Worm (Caenorhabditis elegans) whole organism, L2 larva: ENCODE results near the gene unc-27.

Source experiments
- C34F6.9 ChIP-seq: fragments of 150-350 bp; optimal IDR thresholded peaks from 2 replicates; lab custom pipeline; 2014; ENCODE audit warnings: missing biosample characterization, missing genetic modification characterization
- F13H6.1 ChIP-seq: sonication (generic microtip); optimal IDR thresholded peaks from 2 replicates; lab custom pipeline; 2016; ENCODE audit warnings: missing genetic modification characterization, missing compliant biosample characterization
- R02D3.7 ChIP-seq: fragments of 150-350 bp; optimal IDR thresholded peaks from 2 replicates; lab custom pipeline; 2014; ENCODE audit warnings: missing biosample characterization, missing genetic modification characterization
- Y55F3AM.14 ChIP-seq: fragments of 200-800 bp; sonication (Bioruptor generic); optimal IDR thresholded peaks from 2 replicates; lab custom pipeline; 2018; ENCODE audit warnings: mild to moderate bottlenecking, missing genetic modification characterization, missing compliant biosample characterization
- ZK546.5 ChIP-seq: sonication (generic microtip); optimal IDR thresholded peaks from 2 replicates; lab custom pipeline; 2017; ENCODE audit warnings: missing biosample characterization, missing genetic modification characterization
- alr-1 ChIP-seq: fragments of 150-350 bp; optimal IDR thresholded peaks from 2 replicates; lab custom pipeline; 2014; ENCODE audit warnings: missing biosample characterization, missing genetic modification characterization
- blmp-1 ChIP-seq: sonication (generic microtip); optimal IDR thresholded peaks from 2 replicates; lab custom pipeline; 2017; ENCODE audit warnings: missing genetic modification characterization, mild to moderate bottlenecking, missing compliant biosample characterization, antibody characterized with exemption, moderate library complexity; ENCODE audit not compliant: insufficient read depth
- ceh-16 ChIP-seq: fragments of 150-350 bp; optimal IDR thresholded peaks from 2 replicates; lab custom pipeline; 2014; ENCODE audit warnings: missing biosample characterization, missing genetic modification characterization
- ceh-82 ChIP-seq: fragments of 150-350 bp; optimal IDR thresholded peaks from 2 replicates; lab custom pipeline; 2014; ENCODE audit warnings: missing biosample characterization, missing genetic modification characterization
- crh-2 ChIP-seq: sonication (generic microtip); optimal IDR thresholded peaks from 2 replicates; lab custom pipeline; 2017; ENCODE audit warnings: missing biosample characterization, missing genetic modification characterization
- egl-27 ChIP-seq: sonication (generic microtip); optimal IDR thresholded peaks from 3 replicates; lab custom pipeline; 2017; ENCODE audit warnings: missing biosample characterization, missing genetic modification reagents, missing genetic modification characterization
- elt-1 ChIP-seq: fragments of 150-350 bp; optimal IDR thresholded peaks from 2 replicates; lab custom pipeline; 2014; ENCODE audit warnings: missing biosample characterization, missing genetic modification characterization
- elt-3 ChIP-seq: sonication (generic microtip); optimal IDR thresholded peaks from 2 replicates; lab custom pipeline; 2017; ENCODE audit warnings: missing biosample characterization, missing genetic modification characterization
- fos-1 ChIP-seq: fragments of 150-350 bp; optimal IDR thresholded peaks from 2 replicates; lab custom pipeline; 2014; ENCODE audit warnings: missing biosample characterization, missing genetic modification characterization
- gmeb-1 ChIP-seq: fragments of 150-350 bp; optimal IDR thresholded peaks from 2 replicates; lab custom pipeline; 2014; ENCODE audit warnings: missing biosample characterization, missing genetic modification characterization
- lin-11 ChIP-seq: fragments of 150-350 bp; sonication (generic microtip); optimal IDR thresholded peaks from 2 replicates; lab custom pipeline; 2014; ENCODE audit warnings: missing biosample characterization, missing genetic modification characterization, inconsistent platforms, mixed read lengths
- lsy-2 ChIP-seq, 2 experiments: fragments of 150-350 bp in 1 of 2; sonication (generic microtip) in 1 of 2; optimal IDR thresholded peaks; 2 replicates each; lab custom pipeline; 2014 to 2017; ENCODE audit warnings: missing biosample characterization in 2 of 2, missing genetic modification characterization in 2 of 2
- mdl-1 ChIP-seq, 2 experiments: fragments of 150-350 bp in 1 of 2; sonication (generic microtip) in 1 of 2; optimal IDR thresholded peaks; 2 replicates each; lab custom pipeline; 2017; ENCODE audit warnings: missing biosample characterization in 2 of 2, missing genetic modification characterization in 2 of 2
- nhr-11 ChIP-seq: fragments of 150-350 bp; optimal IDR thresholded peaks from 2 replicates; lab custom pipeline; 2014; ENCODE audit warnings: missing biosample characterization, missing genetic modification characterization
- nhr-12 ChIP-seq: fragments of 150-350 bp; optimal IDR thresholded peaks from 2 replicates; lab custom pipeline; 2014; ENCODE audit warnings: missing biosample characterization, missing genetic modification characterization
- nhr-129 ChIP-seq: fragments of 150-350 bp; optimal IDR thresholded peaks from 2 replicates; lab custom pipeline; 2014; ENCODE audit warnings: missing biosample characterization, missing genetic modification characterization
- nhr-21 ChIP-seq: fragments of 150-350 bp; optimal IDR thresholded peaks from 2 replicates; lab custom pipeline; 2014; ENCODE audit warnings: missing biosample characterization, missing genetic modification characterization
- nhr-23 ChIP-seq: fragments of 150-350 bp; optimal IDR thresholded peaks from 2 replicates; lab custom pipeline; 2014; ENCODE audit warnings: missing biosample characterization, missing genetic modification reagents, missing genetic modification characterization
- nhr-237 ChIP-seq: fragments of 150-350 bp; optimal IDR thresholded peaks from 2 replicates; lab custom pipeline; 2014; ENCODE audit warnings: missing biosample characterization, missing genetic modification characterization
- nhr-6 ChIP-seq: fragments of 150-350 bp; optimal IDR thresholded peaks from 2 replicates; lab custom pipeline; 2014; ENCODE audit warnings: missing biosample characterization, missing genetic modification characterization
- peb-1 ChIP-seq: fragments of 150-350 bp; optimal IDR thresholded peaks from 2 replicates; lab custom pipeline; 2014; ENCODE audit warnings: missing biosample characterization, missing genetic modification characterization
- sem-4 ChIP-seq: fragments of 150-350 bp; optimal IDR thresholded peaks from 2 replicates; lab custom pipeline; 2014; ENCODE audit warnings: missing biosample characterization, missing genetic modification reagents, missing genetic modification characterization
- skn-1 ChIP-seq: sonication (generic microtip); optimal IDR thresholded peaks from 2 replicates; lab custom pipeline; 2017; ENCODE audit warnings: missing biosample characterization, missing genetic modification characterization
- sma-3 ChIP-seq: sonication (generic microtip); optimal IDR thresholded peaks from 2 replicates; lab custom pipeline; 2016; ENCODE audit warnings: missing genetic modification reagents, missing genetic modification characterization, missing compliant biosample characterization
- sma-9 ChIP-seq, 2 experiments: fragments of 150-350 bp in 1 of 2; sonication (generic microtip) in 1 of 2; optimal IDR thresholded peaks; 2 replicates each; lab custom pipeline; 2014 to 2016; ENCODE audit warnings: missing genetic modification characterization in 2 of 2, mild to moderate bottlenecking in 1 of 2, missing biosample characterization in 1 of 2, missing compliant biosample characterization in 1 of 2, missing genetic modification reagents in 1 of 2, moderate library complexity in 1 of 2
- snpc-4 ChIP-seq: fragments of 150-350 bp; optimal IDR thresholded peaks from 2 replicates; lab custom pipeline; 2014; ENCODE audit warnings: missing biosample characterization, missing genetic modification characterization
- unc-39 ChIP-seq: fragments of 150-350 bp; optimal IDR thresholded peaks from 2 replicates; lab custom pipeline; 2014; ENCODE audit warnings: missing biosample characterization, missing genetic modification characterization
- unc-55 ChIP-seq: fragments of 150-350 bp; sonication (generic microtip); optimal IDR thresholded peaks from 3 replicates; lab custom pipeline; 2014; ENCODE audit warnings: missing biosample characterization, missing genetic modification reagents, missing genetic modification characterization
- unc-62 ChIP-seq: fragments of 150-350 bp; optimal IDR thresholded peaks from 2 replicates; lab custom pipeline; 2014; ENCODE audit warnings: missing biosample characterization, missing genetic modification reagents, missing genetic modification characterization
- zag-1 ChIP-seq: fragments of 150-350 bp; optimal IDR thresholded peaks from 2 replicates; lab custom pipeline; 2014; ENCODE audit warnings: missing biosample characterization, missing genetic modification characterization
- ztf-1 ChIP-seq: fragments of 200-800 bp; sonication (Bioruptor generic); conservative IDR thresholded peaks from 2 replicates; pipeline ENCODE4 v1.3.6; 2022; ENCODE audit warnings: missing genetic modification characterization, missing compliant biosample characterization
- ztf-11 ChIP-seq: sonication (generic microtip); optimal IDR thresholded peaks from 2 replicates; lab custom pipeline; 2017; ENCODE audit warnings: missing biosample characterization, missing genetic modification characterization

Gene unc-27

ce11 chrX:8784234-8784633 is 5.0 kb upstream of the unc-27 start, which contains the start of gene ZK721.3:
ZK721.3 (plus strand) TSS chrX:8784534.
- no peak for TF ChIP-seq ztf-11
- TF ChIP-seq, all 48 proteins: peak for 0

DNA sequence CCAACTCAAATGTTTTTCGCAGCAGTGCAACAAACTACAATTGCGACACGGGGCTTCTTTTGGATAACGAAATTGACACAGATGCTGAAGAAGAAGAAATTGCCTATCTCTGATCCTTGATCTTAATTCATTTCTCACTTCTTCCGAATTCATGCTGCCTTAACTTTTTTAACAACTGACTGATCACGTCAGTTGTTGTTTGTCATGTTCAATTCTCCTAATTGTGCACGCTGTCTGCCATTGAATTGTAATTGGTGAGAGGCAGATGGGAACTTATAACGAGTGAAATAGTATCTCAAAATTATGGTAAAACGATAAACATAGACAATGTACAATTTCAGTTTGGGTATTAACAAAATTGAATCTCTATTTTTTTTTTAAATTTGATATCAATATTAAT is 2.6 kb upstream of the unc-27 start:
- no peak for TF ChIP-seq crh-2 (tag; lab: Kevin White, UChicago)
- peak in 1 of 2 experiments; percentile 19 for TF ChIP-seq lsy-2 (tag; optimal IDR thresholded peaks at IDR 0.05; lab: Kevin White, UChicago)
- TF ChIP-seq skn-1: no peak
- peak; percentile 57 for TF ChIP-seq sma-9 (GFP tag; optimal IDR thresholded peaks at IDR 0.05; lab: Kevin White, UChicago)
- no peak for TF ChIP-seq sma-9 (tag; optimal IDR thresholded peaks at IDR 0.05; lab: Kevin White, UChicago)
- peak; percentile 37 for TF ChIP-seq F13H6.1
- peak; percentile 50 for TF ChIP-seq nhr-129 (tag; lab: Kevin White, UChicago)

DNA sequence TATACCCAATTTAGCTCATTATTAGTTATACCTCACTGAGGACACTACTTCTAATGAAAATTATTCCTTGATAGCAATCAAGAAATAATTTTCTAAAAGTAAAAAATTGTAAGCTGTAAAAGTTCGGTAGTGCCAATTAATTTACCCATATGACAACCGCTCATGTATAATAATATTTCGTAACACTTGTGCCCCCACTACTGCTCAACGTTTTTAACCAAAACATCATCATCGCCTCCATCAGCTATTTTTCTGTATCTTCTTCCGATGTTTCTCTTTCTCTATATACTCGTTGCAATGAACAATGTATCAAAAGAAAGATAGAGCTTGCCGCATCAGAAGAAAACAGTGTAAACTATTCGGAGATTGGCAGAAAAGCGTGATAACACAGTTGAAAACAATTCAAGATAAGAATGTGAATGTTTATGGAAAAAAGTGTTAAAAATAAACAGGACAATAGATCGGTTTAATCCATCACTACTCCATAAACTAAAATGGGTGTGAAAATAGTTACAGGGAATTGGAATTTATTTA is 1.5 kb upstream of the unc-27 start:
- TF ChIP-seq blmp-1 (tag; lab: Kevin White, UChicago) (no peak), lin-11 (tag; lab: Kevin White, UChicago) (no peak), nhr-129 (tag; lab: Kevin White, UChicago) (peak; percentile 39), sma-9 (GFP tag; optimal IDR thresholded peaks at IDR 0.05; lab: Kevin White, UChicago) (peak; percentile 28), sma-9 (tag; optimal IDR thresholded peaks at IDR 0.05; lab: Kevin White, UChicago) (no peak), ztf-11 (no peak), F13H6.1 (peak; percentile 25), nhr-237 (tag; lab: Kevin White, UChicago) (no peak), sem-4 (no peak), mdl-1 (tag; optimal IDR thresholded peaks at IDR 0.05; lab: Kevin White, UChicago) (no peak), ztf-1 (GFP tag; lab: Robert Waterston, UW) (no peak)
- TF ChIP-seq, all 48 proteins: peak for 3

- TF ChIP-seq ceh-82 (no peak), unc-39 (tag; lab: Kevin White, UChicago) (no peak), Y55F3AM.14 (GFP tag; lab: Kevin White, UChicago) (no peak)
Observed at ce11 chrX:8790093-8790492, 837 bp downstream of the unc-27 start.

DNA sequence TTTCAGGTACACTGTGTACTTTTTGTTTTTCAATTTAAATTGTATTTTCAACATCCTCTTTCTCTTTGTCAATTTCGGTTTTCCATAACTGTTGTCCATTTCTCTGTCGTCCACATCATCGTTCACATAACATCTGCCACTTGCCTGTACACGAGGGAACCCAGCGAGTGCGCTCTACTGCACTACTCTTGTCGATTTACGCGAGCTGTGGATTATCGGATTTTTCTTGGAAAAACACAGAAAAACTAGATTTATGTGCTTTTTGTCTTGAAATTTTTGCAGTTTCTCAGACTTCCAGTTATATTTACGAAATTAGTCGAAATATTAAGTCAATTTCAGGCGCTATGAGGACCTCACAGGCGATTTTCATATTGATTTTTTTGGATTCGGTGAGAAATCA is 2.6 kb downstream of the unc-27 start, which contains the start of gene chup-1:
Gene chup-1 (plus strand): TSS at position 340 of the 400 bp plus-strand sequence.
- TF ChIP-seq R02D3.7 (peak; percentile 61), unc-62 (GFP tag; lab: Kevin White, UChicago) (no peak), fos-1 (peak; percentile 30), skn-1 (no peak), C34F6.9 (tag; lab: Kevin White, UChicago) (peak; percentile 24), nhr-21 (peak; percentile 26), unc-39 (tag; lab: Kevin White, UChicago) (no peak), ZK546.5 (no peak), lsy-2 (tag; optimal IDR thresholded peaks at IDR 0.05; lab: Kevin White, UChicago) (peak in 1 of 2 experiments; percentile 49), nhr-129 (tag; lab: Kevin White, UChicago) (peak; percentile 57), nhr-12 (tag; lab: Kevin White, UChicago) (no peak), zag-1 (tag; lab: Kevin White, UChicago) (no peak), sma-9 (GFP tag; optimal IDR thresholded peaks at IDR 0.05; lab: Kevin White, UChicago) (no peak), sma-9 (tag; optimal IDR thresholded peaks at IDR 0.05; lab: Kevin White, UChicago) (no peak), sma-3 (peak; percentile 25), elt-1 (tag; lab: Kevin White, UChicago) (no peak), unc-55 (GFP tag; lab: Kevin White, UChicago) (peak; percentile 46), nhr-11 (tag; lab: Kevin White, UChicago) (no peak)
- TF ChIP-seq, all 48 proteins: peak for 8

- TF ChIP-seq unc-39 (tag; lab: Kevin White, UChicago) (no peak), unc-55 (GFP tag; lab: Kevin White, UChicago) (peak; percentile 39), snpc-4 (tag; lab: Kevin White, UChicago) (no peak), fos-1 (peak; percentile 9), skn-1 (no peak), mdl-1 (tag; optimal IDR thresholded peaks at IDR 0.05; lab: Kevin White, UChicago) (peak in 1 of 2 experiments; percentile 17), nhr-21 (peak; percentile 19), nhr-12 (tag; lab: Kevin White, UChicago) (no peak), lin-11 (tag; lab: Kevin White, UChicago) (no peak), nhr-23 (tag; lab: Kevin White, UChicago) (no peak), F13H6.1 (no peak), nhr-11 (tag; lab: Kevin White, UChicago) (no peak), peb-1 (tag; lab: Kevin White, UChicago) (no peak), nhr-6 (tag; lab: Kevin White, UChicago) (no peak), unc-62 (GFP tag; lab: Kevin White, UChicago) (no peak), elt-3 (tag; lab: Kevin White, UChicago) (no peak), lsy-2 (tag; optimal IDR thresholded peaks at IDR 0.05; lab: Kevin White, UChicago) (peak in 1 of 2 experiments; percentile 24), sem-4 (no peak), sma-9 (GFP tag; optimal IDR thresholded peaks at IDR 0.05; lab: Kevin White, UChicago) (peak; percentile 10), sma-9 (tag; optimal IDR thresholded peaks at IDR 0.05; lab: Kevin White, UChicago) (no peak), Y55F3AM.14 (GFP tag; lab: Kevin White, UChicago) (peak; percentile 6), nhr-129 (tag; lab: Kevin White, UChicago) (peak; percentile 53), ztf-11 (no peak), C34F6.9 (tag; lab: Kevin White, UChicago) (peak; percentile 12), egl-27 (tag; lab: Kevin White, UChicago) (no peak), elt-1 (tag; lab: Kevin White, UChicago) (no peak), alr-1 (tag; lab: Kevin White, UChicago) (no peak), gmeb-1 (no peak), ceh-16 (tag; lab: Kevin White, UChicago) (no peak)
Observed at ce11 chrX:8796699-8797282, 7.5 kb downstream of the unc-27 start, which contains the start of gene R04E5.7. R04E5.7 (minus strand) TSS chrX:8797262.
